Worm (Caenorhabditis elegans): ENCODE data around the gene R07B1.13.

DNA sequence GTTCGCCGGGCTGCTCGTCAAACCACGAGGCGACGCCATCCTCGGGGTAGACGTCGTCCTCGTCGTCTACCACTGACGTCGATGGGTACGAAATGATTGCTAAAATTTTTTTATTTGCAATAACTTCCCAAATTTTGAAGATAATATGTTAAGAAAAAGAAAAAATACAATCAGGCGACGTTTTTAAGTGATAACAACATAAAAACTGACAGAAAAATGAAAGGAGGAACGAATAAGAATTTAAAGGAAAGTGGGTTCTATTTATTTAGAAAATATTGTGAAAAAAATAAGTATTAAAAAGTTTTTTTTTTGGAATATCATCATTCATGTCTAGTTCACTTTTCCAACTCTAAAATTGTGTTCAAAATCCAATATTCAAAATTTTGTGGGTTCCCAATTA is 47.4 kb upstream of the R07B1.13 start, which contains the start of gene dpy-22:
- TF ChIP-seq elt-2 (tag; optimal IDR thresholded peaks at IDR 0.05) (no peak), pha-4 (tag; optimal IDR thresholded peaks at IDR 0.05) (no peak), daf-12 (tag; optimal IDR thresholded peaks at IDR 0.05) (no peak), snpc-4 (tag; optimal IDR thresholded peaks at IDR 0.05) (no peak), jun-1 (tag; optimal IDR thresholded peaks at IDR 0.05) (no peak), ztf-11 (tag; optimal IDR thresholded peaks at IDR 0.05) (no peak), nfya-1 (tag; optimal IDR thresholded peaks at IDR 0.05; ENCODE audit: insufficient read depth) (no peak), unc-62 (GFP tag; optimal IDR thresholded peaks at IDR 0.05) (no peak)
